Worm (Caenorhabditis elegans) whole organism, late embryonic: ENCODE data around the gene mtg-1.

Source experiments
- C38D4.7 ChIP-seq: fragments of 200-800 bp; sonication (Bioruptor generic); optimal IDR thresholded peaks from 2 replicates; lab custom pipeline; 2018; ENCODE audit warnings: mild to moderate bottlenecking, missing genetic modification characterization, moderate library complexity, missing compliant biosample characterization
- F13H6.1 ChIP-seq: sonication (generic microtip); optimal IDR thresholded peaks from 2 replicates; lab custom pipeline; 2016; ENCODE audit warnings: missing genetic modification characterization, missing compliant biosample characterization
- K02D7.2 ChIP-seq: sonication (generic microtip); optimal IDR thresholded peaks from 2 replicates; lab custom pipeline; 2017; ENCODE audit warnings: mild to moderate bottlenecking, missing genetic modification characterization, missing compliant biosample characterization
- ahr-1 ChIP-seq: sonication (generic microtip); optimal IDR thresholded peaks from 2 replicates; lab custom pipeline; 2016; ENCODE audit warnings: missing genetic modification characterization, missing compliant biosample characterization
- ama-1 ChIP-seq: fragments of 150-350 bp; optimal IDR thresholded peaks from 2 replicates; lab custom pipeline; 2014
- ceh-18 ChIP-seq: sonication (generic microtip); optimal IDR thresholded peaks from 2 replicates; lab custom pipeline; 2016; ENCODE audit warnings: missing genetic modification characterization, missing compliant biosample characterization
- ceh-19 ChIP-seq: fragments of 200-800 bp; sonication (Bioruptor generic); optimal IDR thresholded peaks from 2 replicates; lab custom pipeline; 2018; ENCODE audit warnings: mild to moderate bottlenecking, missing genetic modification characterization, missing compliant biosample characterization
- ceh-24 ChIP-seq: sonication (generic microtip); optimal IDR thresholded peaks from 2 replicates; lab custom pipeline; 2016; ENCODE audit warnings: mild to moderate bottlenecking, missing genetic modification characterization, missing compliant biosample characterization
- ceh-30 ChIP-seq: fragments of 150-350 bp; optimal IDR thresholded peaks from 2 replicates; lab custom pipeline; 2014; ENCODE audit warnings: missing biosample characterization, missing genetic modification characterization
- ceh-9 ChIP-seq: sonication (generic microtip); optimal IDR thresholded peaks from 2 replicates; lab custom pipeline; 2016; ENCODE audit warnings: mild to moderate bottlenecking, missing genetic modification characterization, inconsistent platforms, missing compliant biosample characterization
- che-1 ChIP-seq: sonication (generic microtip); optimal IDR thresholded peaks from 2 replicates; lab custom pipeline; 2016; ENCODE audit warnings: mild to moderate bottlenecking, missing genetic modification characterization, missing compliant biosample characterization
- dve-1 ChIP-seq: sonication (generic microtip); optimal IDR thresholded peaks from 2 replicates; lab custom pipeline; 2017; ENCODE audit warnings: antibody characterized with exemption, mild to moderate bottlenecking, missing genetic modification characterization, missing compliant biosample characterization
- eyg-1 ChIP-seq: sonication (generic microtip); optimal IDR thresholded peaks from 2 replicates; lab custom pipeline; 2016; ENCODE audit warnings: missing genotype, missing genetic modification characterization, missing compliant biosample characterization
- fax-1 ChIP-seq: sonication (generic microtip); optimal IDR thresholded peaks from 2 replicates; lab custom pipeline; 2016; ENCODE audit warnings: missing genotype, missing genetic modification characterization, missing compliant biosample characterization
- fkh-6 ChIP-seq: sonication (generic microtip); optimal IDR thresholded peaks from 2 replicates; lab custom pipeline; 2016; ENCODE audit warnings: missing genetic modification characterization, missing compliant biosample characterization
- hlh-15 ChIP-seq: sonication (generic microtip); optimal IDR thresholded peaks from 2 replicates; lab custom pipeline; 2016; ENCODE audit warnings: missing genetic modification characterization, missing compliant biosample characterization
- hlh-30 ChIP-seq: sonication (generic microtip); optimal IDR thresholded peaks from 2 replicates; lab custom pipeline; 2017; ENCODE audit warnings: antibody characterized with exemption, missing genetic modification characterization, missing compliant biosample characterization; ENCODE audit not compliant: insufficient read depth
- lin-11 ChIP-seq: fragments of 200-800 bp; sonication (Bioruptor generic); optimal IDR thresholded peaks from 2 replicates; lab custom pipeline; 2018; ENCODE audit warnings: mild to moderate bottlenecking, missing genetic modification characterization, missing compliant biosample characterization
- madf-2 ChIP-seq: sonication (generic microtip); optimal IDR thresholded peaks from 2 replicates; lab custom pipeline; 2017; ENCODE audit warnings: missing genetic modification characterization, missing compliant biosample characterization
- mec-3 ChIP-seq: sonication (generic microtip); optimal IDR thresholded peaks from 2 replicates; lab custom pipeline; 2016; ENCODE audit warnings: borderline replicate concordance, missing genetic modification characterization, missing compliant biosample characterization
- nfya-1 ChIP-seq: sonication (generic microtip); optimal IDR thresholded peaks from 2 replicates; lab custom pipeline; 2017; ENCODE audit warnings: missing genetic modification characterization, mild to moderate bottlenecking, missing compliant biosample characterization, antibody characterized with exemption, moderate library complexity
- nhr-11 ChIP-seq: fragments of 150-350 bp; optimal IDR thresholded peaks from 2 replicates; lab custom pipeline; 2014; ENCODE audit warnings: missing biosample characterization, missing genetic modification characterization
- nhr-232 ChIP-seq: sonication (generic microtip); optimal IDR thresholded peaks from 2 replicates; lab custom pipeline; 2016; ENCODE audit warnings: missing genetic modification characterization, missing compliant biosample characterization
- npax-4 ChIP-seq: sonication (generic microtip); optimal IDR thresholded peaks from 2 replicates; lab custom pipeline; 2016; ENCODE audit warnings: missing genetic modification characterization, missing compliant biosample characterization
- pat-9 ChIP-seq: fragments of 200-800 bp; sonication (Bioruptor generic); optimal IDR thresholded peaks from 2 replicates; lab custom pipeline; 2018; ENCODE audit warnings: mild to moderate bottlenecking, missing genetic modification characterization, moderate library complexity, missing compliant biosample characterization
- pha-2 ChIP-seq: sonication (generic microtip); optimal IDR thresholded peaks from 2 replicates; lab custom pipeline; 2017; ENCODE audit warnings: mild to moderate bottlenecking, missing genetic modification characterization, missing compliant biosample characterization
- pha-4 ChIP-seq: fragments of 150-350 bp; optimal IDR thresholded peaks from 2 replicates; lab custom pipeline; 2018; ENCODE audit warnings: missing biosample characterization, missing genetic modification reagents, missing genetic modification characterization
- pros-1 ChIP-seq: fragments of 150-350 bp; optimal IDR thresholded peaks from 2 replicates; lab custom pipeline; 2014; ENCODE audit warnings: missing biosample characterization, missing genetic modification reagents, missing genetic modification characterization
- syd-9 ChIP-seq: sonication (generic microtip); optimal IDR thresholded peaks from 2 replicates; lab custom pipeline; 2016; ENCODE audit warnings: mild to moderate bottlenecking, missing genetic modification characterization, moderate library complexity, missing compliant biosample characterization
- tbx-7 ChIP-seq: sonication (generic microtip); optimal IDR thresholded peaks from 2 replicates; lab custom pipeline; 2016; ENCODE audit warnings: missing genotype, missing genetic modification characterization, missing compliant biosample characterization
- ttx-3 ChIP-seq: sonication (generic microtip); optimal IDR thresholded peaks from 2 replicates; lab custom pipeline; 2016; ENCODE audit warnings: missing genetic modification reagents, missing genetic modification characterization, missing compliant biosample characterization
- unc-3 ChIP-seq, 2 experiments: fragments of 200-800 bp in 1 of 2; sonication (Bioruptor generic) in 1 of 2; sonication (generic microtip) in 1 of 2; conservative IDR thresholded peaks in 1 of 2; optimal IDR thresholded peaks in 1 of 2; 2 replicates each; pipeline versions ENCODE4 v1.3.6 to Lab custom; 2016 to 2022; ENCODE audit warnings: missing compliant biosample characterization in 2 of 2, missing genetic modification characterization in 2 of 2, missing genetic modification reagents in 1 of 2
- unc-42 ChIP-seq: sonication (generic microtip); optimal IDR thresholded peaks from 2 replicates; lab custom pipeline; 2016; ENCODE audit warnings: missing genotype, missing genetic modification characterization, missing compliant biosample characterization
- unc-55 ChIP-seq: sonication (generic microtip); optimal IDR thresholded peaks from 2 replicates; lab custom pipeline; 2017; ENCODE audit warnings: missing biosample characterization, missing genetic modification reagents, missing genetic modification characterization
- unc-86 ChIP-seq: sonication (generic microtip); optimal IDR thresholded peaks from 2 replicates; lab custom pipeline; 2016; ENCODE audit warnings: missing genetic modification characterization, missing compliant biosample characterization
- zip-5 ChIP-seq: sonication (generic microtip); optimal IDR thresholded peaks from 2 replicates; lab custom pipeline; 2016; ENCODE audit warnings: missing genetic modification characterization, missing compliant biosample characterization
- ztf-16 ChIP-seq: sonication (generic microtip); optimal IDR thresholded peaks from 2 replicates; lab custom pipeline; 2017; ENCODE audit warnings: missing genetic modification characterization, missing compliant biosample characterization

The mtg-1 gene

ce11 chrIII:1558441-1559159 lies 25.0 kb downstream of the mtg-1 start, which contains the start of the genes eelo-1 and Y67D2.2:
Gene eelo-1 (minus strand): TSS chrIII:1558529.
Gene Y67D2.2 (plus strand): TSS chrIII:1558800.
- no peak for TF ChIP-seq unc-86 (tag; lab: Kevin White, UChicago)
- no peak for TF ChIP-seq ama-1 (lab: Kevin White, UChicago)
- no peak for TF ChIP-seq pros-1
- TF ChIP-seq nhr-11 (tag; lab: Kevin White, UChicago) = no peak
- TF ChIP-seq syd-9 (tag; lab: Kevin White, UChicago) = no peak
- TF ChIP-seq ceh-9 (tag; lab: Kevin White, UChicago) = no peak
- TF ChIP-seq ceh-30 (tag; lab: Kevin White, UChicago) = peak; percentile 43
- peak; percentile 8 for TF ChIP-seq nfya-1 (tag; lab: Kevin White, UChicago)

ce11 chrIII:1570006-1570405 lies 36.4 kb downstream of the mtg-1 start, which contains the start of gene rep-1:
Gene rep-1 (plus strand): TSS chrIII:1570306.
- TF ChIP-seq che-1 (no peak), syd-9 (tag; lab: Kevin White, UChicago) (no peak), pha-2 (tag; lab: Kevin White, UChicago) (no peak), unc-42 (no peak), pros-1 (no peak), nhr-232 (tag; lab: Kevin White, UChicago) (no peak), ceh-18 (tag; lab: Kevin White, UChicago) (no peak), npax-4 (tag; lab: Kevin White, UChicago) (no peak), fax-1 (tag; lab: Kevin White, UChicago) (no peak), ttx-3 (no peak), nfya-1 (tag; lab: Kevin White, UChicago) (no peak), ahr-1 (tag; lab: Kevin White, UChicago) (no peak), pha-4 (tag; lab: Kevin White, UChicago) (no peak), ceh-30 (tag; lab: Kevin White, UChicago) (no peak), unc-86 (tag; lab: Kevin White, UChicago) (no peak), unc-3 (GFP tag; conservative IDR thresholded peaks at IDR 0.05; lab: Robert Waterston, UW) (no peak), unc-3 (tag; optimal IDR thresholded peaks at IDR 0.05; lab: Kevin White, UChicago) (no peak), fkh-6 (no peak), pat-9 (tag; lab: Kevin White, UChicago) (no peak), tbx-7 (tag; lab: Kevin White, UChicago) (no peak)
- TF ChIP-seq, all 69 proteins: peak for 0

- TF ChIP-seq hlh-30 (tag; lab: Kevin White, UChicago) (no peak), nhr-11 (tag; lab: Kevin White, UChicago) (no peak), fax-1 (tag; lab: Kevin White, UChicago) (no peak), unc-55 (GFP tag; lab: Kevin White, UChicago) (no peak), K02D7.2 (tag; lab: Kevin White, UChicago) (no peak), hlh-15 (tag; lab: Kevin White, UChicago) (no peak), eyg-1 (tag; lab: Kevin White, UChicago) (no peak)
- TF ChIP-seq, all 69 proteins: peak for 0
Observed at ce11 chrIII:1575651-1576050, 42.1 kb downstream of the mtg-1 start.

- TF ChIP-seq ceh-19 (GFP tag; lab: Kevin White, UChicago) (no peak), lin-11 (tag; lab: Kevin White, UChicago) (no peak), mec-3 (tag; lab: Kevin White, UChicago) (no peak), ama-1 (lab: Kevin White, UChicago) (no peak), madf-2 (no peak), C38D4.7 (GFP tag; lab: Kevin White, UChicago) (no peak), ztf-16 (tag; lab: Kevin White, UChicago) (no peak), unc-3 (GFP tag; conservative IDR thresholded peaks at IDR 0.05; lab: Robert Waterston, UW) (no peak), unc-3 (tag; optimal IDR thresholded peaks at IDR 0.05; lab: Kevin White, UChicago) (no peak), F13H6.1 (no peak), dve-1 (tag; lab: Kevin White, UChicago) (no peak), fkh-6 (no peak), zip-5 (no peak), ceh-24 (tag; lab: Kevin White, UChicago) (no peak)
Observed at ce11 chrIII:1576451-1576850, 42.9 kb downstream of the mtg-1 start, which contains the start of gene Y22D7AL.7. Gene Y22D7AL.7 (plus strand): TSS chrIII:1576751.
